Worm (Caenorhabditis elegans) whole organism, L1 larva: Measurements from ENCODE around the gene Y53G8B.2.

Source experiments
- ama-1 ChIP-seq: fragments of 150-350 bp; optimal IDR thresholded peaks from 2 replicates; lab custom pipeline; 2014
- nhr-12 ChIP-seq: sonication (generic microtip); optimal IDR thresholded peaks from 2 replicates; lab custom pipeline; 2017; ENCODE audit warnings: missing biosample characterization, missing genetic modification characterization
- skn-1 ChIP-seq: fragments of 150-350 bp; optimal IDR thresholded peaks from 2 replicates; lab custom pipeline; 2014; ENCODE audit warnings: missing biosample characterization, missing genetic modification characterization

- TF ChIP-seq skn-1 (tag; lab: Kevin White, UChicago): no peak
- no peak for TF ChIP-seq nhr-12 (tag; lab: Kevin White, UChicago)
- no peak for TF ChIP-seq ama-1 (lab: Kevin White, UChicago)
Observed at ce11 chrIII:3055878-3056277, 47.9 kb downstream of the Y53G8B.2 start.
